Worm (Caenorhabditis elegans): ENCODE results near the gene hpr-17.

ce11 chrII:13181465-13181864, 24.6 kb upstream of the hpr-17 start, which contains the start of gene W09H1.1:
- TF ChIP-seq egl-27 (tag; optimal IDR thresholded peaks at IDR 0.05), result no peak
- TF ChIP-seq ZK546.5 (tag; optimal IDR thresholded peaks at IDR 0.05), result no peak
- no peak for TF ChIP-seq nhr-76 (tag; optimal IDR thresholded peaks at IDR 0.05)
